Fruit fly (Drosophila melanogaster): Measurements from ENCODE around the gene Rala.
A peak's percentile ranks its signal among the peaks of the same experiment; 100 is the strongest.

Gene Rala

DNA sequence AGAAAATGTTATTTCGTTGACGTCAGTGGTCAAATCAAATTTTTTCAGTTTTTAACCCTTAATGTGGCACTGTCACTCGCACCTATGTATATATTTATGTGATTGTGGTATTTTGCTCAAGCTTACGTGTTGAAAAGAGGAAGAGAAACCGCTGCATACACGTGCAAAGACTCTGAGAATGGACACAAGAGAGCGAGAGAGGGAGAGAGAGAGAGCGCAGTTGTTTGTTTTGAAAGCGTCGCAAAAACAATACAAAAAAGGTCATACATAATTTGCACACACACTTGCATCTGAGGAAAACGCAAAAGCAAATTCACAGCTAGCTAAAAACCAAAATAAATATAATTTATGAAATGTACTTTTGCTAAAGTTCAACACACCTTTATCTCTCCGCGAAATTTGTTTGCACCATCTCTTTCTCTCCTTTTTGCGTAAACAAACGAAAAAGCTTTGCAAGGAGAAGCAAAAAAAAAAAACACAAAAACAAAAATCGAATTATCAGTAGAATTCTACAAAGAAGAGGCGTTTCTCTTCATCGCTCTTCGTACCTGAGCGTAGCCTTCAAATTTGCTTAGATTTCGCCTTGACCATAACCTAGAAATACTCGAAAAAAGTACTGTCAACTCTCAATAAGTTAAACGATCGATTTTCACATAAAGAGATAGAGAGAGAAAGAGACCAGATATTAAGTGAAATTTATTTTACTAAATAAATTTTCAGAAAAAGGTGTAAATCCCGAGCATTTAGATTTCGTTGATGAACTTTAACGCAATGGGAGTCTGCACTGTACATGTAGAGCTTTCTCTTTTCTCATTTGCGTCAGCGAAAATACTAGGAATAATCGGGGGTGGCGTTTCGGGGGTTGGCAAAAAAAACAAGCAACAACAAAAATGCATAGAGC lies 47.1 kb downstream of the Rala start (continued):
- TF ChIP-seq Hand (GFP tag; optimal IDR thresholded peaks at IDR 0.05), result peak; percentile 23
- TF ChIP-seq sob (GFP tag; IDR thresholded peaks at IDR 0.05), result peak; percentile 53
- TF ChIP-seq CG8944 (GFP tag; optimal IDR thresholded peaks at IDR 0.05), result no peak
- peak; percentile 70 for TF ChIP-seq ERR (GFP tag; optimal IDR thresholded peaks at IDR 0.05)
- TF ChIP-seq Poxn (GFP tag; IDR thresholded peaks at IDR 0.05), result no peak; the same call in 1 of the 2 replicates
- peak; percentile 8 to 50 for TF ChIP-seq Pdp1 (GFP tag; optimal IDR thresholded peaks at IDR 0.05)
- peak; percentile 41; the same call in 1 of the 3 replicates for TF ChIP-seq CG34422 (GFP tag; IDR thresholded peaks at IDR 0.05)
- peak; percentile 56 for TF ChIP-seq Meics (GFP tag; optimal IDR thresholded peaks at IDR 0.05)
- TF ChIP-seq CG18619 (GFP tag; optimal IDR thresholded peaks at IDR 0.05), result peak; percentile 31
- TF ChIP-seq abd-A (tag; optimal IDR thresholded peaks at IDR 0.05), result peak; percentile 22
- TF ChIP-seq Sry-δ (GFP tag; optimal IDR thresholded peaks at IDR 0.05), result peak; percentile 1
- TF ChIP-seq CG1024 (GFP tag; IDR thresholded peaks at IDR 0.05), result no peak
- no peak for TF ChIP-seq psq (GFP tag; optimal IDR thresholded peaks at IDR 0.05)
- peak; percentile 46 for TF ChIP-seq CG6689 (GFP tag; IDR thresholded peaks at IDR 0.05)
- peak; percentile 10; the same call in 1 of the 3 replicates for TF ChIP-seq B-H1 (GFP tag; IDR thresholded peaks at IDR 0.05)
- no peak for TF ChIP-seq h (optimal IDR thresholded peaks at IDR 0.05)
- TF ChIP-seq CG10366 (GFP tag; IDR thresholded peaks at IDR 0.05), result peak; percentile 40
- peak; percentile 6 for TF ChIP-seq pum (GFP tag; optimal IDR thresholded peaks at IDR 0.05)
- peak; percentile 19; the same call in 1 of the 2 replicates for TF ChIP-seq E2f2 (GFP tag; IDR thresholded peaks at IDR 0.05)
- TF ChIP-seq CG15696 (tag; optimal IDR thresholded peaks at IDR 0.05), result no peak
- TF ChIP-seq gcm (GFP tag; optimal IDR thresholded peaks at IDR 0.05), result no peak
- TF ChIP-seq CG17328 (GFP tag; IDR thresholded peaks at IDR 0.05), result peak; percentile 53
- TF ChIP-seq Usf (GFP tag; optimal IDR thresholded peaks at IDR 0.05), result peak; percentile 11
- no peak for TF ChIP-seq tup (GFP tag; optimal IDR thresholded peaks at IDR 0.05)
- TF ChIP-seq CG15514 (GFP tag; optimal IDR thresholded peaks at IDR 0.05), result peak; percentile 33
- TF ChIP-seq cad (GFP tag; optimal IDR thresholded peaks at IDR 0.05), result no peak
- TF ChIP-seq Hr3 (GFP tag; optimal IDR thresholded peaks at IDR 0.05), result no peak
- TF ChIP-seq jing (GFP tag; optimal IDR thresholded peaks at IDR 0.05), result no peak
- no peak for TF ChIP-seq kni (GFP tag; optimal IDR thresholded peaks at IDR 0.05)
- peak; percentile 45 for TF ChIP-seq CHES-1-like (GFP tag; optimal IDR thresholded peaks at IDR 0.05)
- TF ChIP-seq Vsx1 (GFP tag; optimal IDR thresholded peaks at IDR 0.05), result no peak
- TF ChIP-seq Jarid2 (GFP tag; optimal IDR thresholded peaks at IDR 0.05), result no peak
- TF ChIP-seq CG13296 (GFP tag; optimal IDR thresholded peaks at IDR 0.05), result peak; percentile 27
- peak; percentile 28 for TF ChIP-seq CG12391 (tag; optimal IDR thresholded peaks at IDR 0.05)
- no peak for TF ChIP-seq slp2 (GFP tag; optimal IDR thresholded peaks at IDR 0.05)
- TF ChIP-seq ase (GFP tag; IDR thresholded peaks at IDR 0.05), result no peak
- peak; percentile 65 for TF ChIP-seq Hmr (GFP tag; optimal IDR thresholded peaks at IDR 0.05)
- no peak for TF ChIP-seq HmgD (GFP tag; optimal IDR thresholded peaks at IDR 0.05)
- no peak for TF ChIP-seq CG14965 (GFP tag; optimal IDR thresholded peaks at IDR 0.05; ENCODE audit: borderline replicate concordance)
- TF ChIP-seq CG9609 (GFP tag; optimal IDR thresholded peaks at IDR 0.05), result peak; percentile 14
- no peak for TF ChIP-seq HmgZ (tag; optimal IDR thresholded peaks at IDR 0.05)
- peak; percentile 36; the same call in 1 of the 3 replicates for TF ChIP-seq gce (GFP tag; IDR thresholded peaks at IDR 0.05)
- no peak for TF ChIP-seq CG13287 (GFP tag; IDR thresholded peaks at IDR 0.05; ENCODE audit: partially characterized antibody)
- peak; percentile 84 for TF ChIP-seq grau (tag; optimal IDR thresholded peaks at IDR 0.05)
- peak; percentile 25; the same call in 1 of the 3 replicates for TF ChIP-seq C15 (GFP tag; IDR thresholded peaks at IDR 0.05)
- peak; percentile 52; the same call in 1 of the 2 replicates for TF ChIP-seq CG11085 (GFP tag; IDR thresholded peaks at IDR 0.05)
- no peak for TF ChIP-seq maf-S (GFP tag; optimal IDR thresholded peaks at IDR 0.05)
- peak; percentile 66 for TF ChIP-seq bigmax (GFP tag; optimal IDR thresholded peaks at IDR 0.05)
- peak in 1 of 2 experiments; percentile 30 for TF ChIP-seq Hr78 (GFP tag; optimal IDR thresholded peaks at IDR 0.05)
